Fruit fly (Drosophila melanogaster) whole organism, adult: ENCODE results near the gene dgt4.

ENCODE experiments used
- CG1620 ChIP-seq: fragments of 200-800 bp; sonication (Bioruptor generic); optimal IDR thresholded peaks from 2 replicates; lab custom pipeline; 2016; ENCODE audit warnings: missing biosample characterization, missing genetic modification characterization
- CG33017 ChIP-seq: fragments of 200-800 bp; sonication (Bioruptor generic); optimal IDR thresholded peaks from 2 replicates; lab custom pipeline; 2018; ENCODE audit warnings: missing biosample characterization, mild to moderate bottlenecking, missing genetic modification characterization, moderate library complexity
- bab1 ChIP-seq: fragments of 200-800 bp; sonication (Bioruptor generic); optimal IDR thresholded peaks from 3 replicates; lab custom pipeline; 2019; ENCODE audit warnings: missing biosample characterization, mild to moderate bottlenecking, missing genetic modification characterization, moderate library complexity
- cic ChIP-seq: fragments of 200-800 bp; sonication (Bioruptor generic); optimal IDR thresholded peaks from 2 replicates; lab custom pipeline; 2017; ENCODE audit warnings: missing biosample characterization, mild to moderate bottlenecking, missing genetic modification characterization, moderate library complexity

DNA sequence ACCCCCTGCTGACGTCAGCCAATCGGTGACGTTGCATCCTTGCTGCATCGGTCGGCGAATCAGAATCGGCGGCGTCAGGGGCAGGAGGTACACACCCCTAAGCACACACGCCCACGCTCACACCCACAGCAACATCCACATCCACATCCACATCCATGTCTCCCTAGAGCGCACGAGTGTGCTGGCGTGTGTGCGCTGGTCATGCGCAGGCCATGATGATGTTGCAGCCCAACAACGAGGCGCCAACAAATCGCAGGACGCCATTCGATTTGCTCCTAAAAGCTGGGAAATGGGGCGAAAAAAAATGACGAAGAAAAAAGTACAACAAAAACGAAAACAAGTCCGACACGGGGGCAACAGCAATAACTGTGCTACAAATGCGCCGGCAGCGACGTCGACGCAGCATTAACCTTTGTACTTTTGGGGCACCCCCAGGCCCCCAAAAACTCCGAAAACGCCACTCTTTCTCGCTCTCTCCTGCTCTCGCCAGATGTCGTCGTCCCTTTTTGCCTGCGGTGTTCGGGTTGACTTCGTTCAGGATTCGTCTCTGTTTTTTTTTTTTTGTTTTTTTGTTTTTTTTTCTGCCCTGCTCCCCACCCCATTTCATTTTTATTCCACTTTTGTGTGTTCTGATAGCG is 24.4 kb upstream of the dgt4 start:
- TF ChIP-seq CG1620 (GFP tag; lab: Kevin White, UChicago), result no peak
- no peak for TF ChIP-seq bab1 (GFP tag; lab: Kevin White, UChicago)
- no peak for TF ChIP-seq cic (GFP tag; lab: Kevin White, UChicago)
- TF ChIP-seq CG33017 (tag; lab: Kevin White, UChicago), result no peak
